Worm (Caenorhabditis elegans) whole organism, L4 larva: ENCODE measurements around the gene swt-1.

Experiments used
- D1046.2 ChIP-seq: fragments of 200-800 bp; sonication (Bioruptor generic); IDR thresholded peaks from 2 replicates; pipeline ENCODE4 v1.3.6; 2022; ENCODE audit warnings: missing genetic modification characterization, missing compliant biosample characterization
- F26F4.8 ChIP-seq: fragments of 200-800 bp; sonication (Bioruptor generic); conservative IDR thresholded peaks from 2 replicates; pipeline ENCODE4 v1.3.6; 2022; ENCODE audit warnings: missing genetic modification characterization, missing compliant biosample characterization
- T26A8.4 ChIP-seq: fragments of 200-800 bp; sonication (Bioruptor generic); IDR thresholded peaks from 2 replicates; pipeline ENCODE4 v1.3.6; 2022; ENCODE audit warnings: missing genetic modification characterization, missing compliant biosample characterization
- Y48G9A.11 ChIP-seq: fragments of 200-800 bp; sonication (Bioruptor generic); IDR thresholded peaks from 2 replicates; pipeline ENCODE4 v1.3.6; 2022; ENCODE audit warnings: missing genetic modification reagents, missing genetic modification characterization, missing compliant biosample characterization
- Y5F2A.4 ChIP-seq: fragments of 200-800 bp; sonication (Bioruptor generic); optimal IDR thresholded peaks from 2 replicates; lab custom pipeline; 2018; ENCODE audit warnings: mild to moderate bottlenecking, missing genetic modification characterization, missing compliant biosample characterization
- aha-1 ChIP-seq: fragments of 150-350 bp; peaks from one replicate; lab custom pipeline; 2014; ENCODE audit warnings: missing biosample characterization, missing genetic modification characterization
- ama-1 ChIP-seq: fragments of 150-350 bp; optimal IDR thresholded peaks from 2 replicates; lab custom pipeline; 2014; ENCODE audit warnings: inconsistent platforms, mixed read lengths
- arid-1 ChIP-seq: fragments of 200-800 bp; sonication (Bioruptor generic); conservative IDR thresholded peaks from 2 replicates; pipeline ENCODE4 v1.3.6; 2022; ENCODE audit warnings: missing genetic modification reagents, missing genetic modification characterization, missing compliant biosample characterization
- ceh-20 ChIP-seq: fragments of 200-800 bp; sonication (Bioruptor generic); IDR thresholded peaks from 2 replicates; pipeline ENCODE4 v1.3.6; 2022; ENCODE audit warnings: missing genetic modification reagents, missing genetic modification characterization, missing compliant biosample characterization
- ceh-44 ChIP-seq: fragments of 200-800 bp; sonication (Bioruptor generic); IDR thresholded peaks from 2 replicates; pipeline ENCODE4 v1.3.6; 2022; ENCODE audit warnings: missing genetic modification reagents, missing genetic modification characterization, missing compliant biosample characterization
- ceh-62 ChIP-seq: sonication (generic microtip); optimal IDR thresholded peaks from 2 replicates; lab custom pipeline; 2017; ENCODE audit warnings: missing biosample characterization, missing genetic modification characterization
- ceh-82 ChIP-seq: sonication (generic microtip); optimal IDR thresholded peaks from 2 replicates; lab custom pipeline; 2017; ENCODE audit warnings: missing biosample characterization, missing genetic modification characterization
- ctbp-1 ChIP-seq: fragments of 200-800 bp; sonication (Bioruptor generic); IDR thresholded peaks from 2 replicates; pipeline ENCODE4 v1.3.6; 2022; ENCODE audit warnings: missing genetic modification reagents, missing genetic modification characterization, missing compliant biosample characterization
- daf-16 ChIP-seq, 3 experiments: sonication (generic microtip); optimal IDR thresholded peaks; 2 replicates each; lab custom pipeline; 2016 to 2017; ENCODE audit warnings: missing genetic modification characterization in 3 of 3, missing genetic modification reagents in 3 of 3, mild to moderate bottlenecking in 2 of 3, missing compliant biosample characterization in 2 of 3, missing biosample characterization in 1 of 3, moderate library complexity in 1 of 3
- daf-8 ChIP-seq: fragments of 200-800 bp; sonication (Bioruptor generic); IDR thresholded peaks from 2 replicates; pipeline ENCODE4 v1.3.6; 2022; ENCODE audit warnings: missing genetic modification characterization, missing compliant biosample characterization
- dmd-8 ChIP-seq: fragments of 200-800 bp; sonication (Bioruptor generic); IDR thresholded peaks from 2 replicates; pipeline ENCODE4 v1.3.6; 2022; ENCODE audit warnings: missing genetic modification characterization, missing compliant biosample characterization
- duxl-1 ChIP-seq: sonication (generic microtip); optimal IDR thresholded peaks from 2 replicates; lab custom pipeline; 2016; ENCODE audit warnings: mild to moderate bottlenecking, missing genetic modification characterization, moderate library complexity, missing compliant biosample characterization; ENCODE audit not compliant: poor library complexity
- egl-43 ChIP-seq: fragments of 200-800 bp; sonication (Bioruptor generic); IDR thresholded peaks from 2 replicates; pipeline ENCODE4 v1.3.6; 2022; ENCODE audit warnings: missing genetic modification reagents, missing genetic modification characterization, missing compliant biosample characterization
- hlh-11 ChIP-seq: fragments of 200-800 bp; sonication (Bioruptor generic); optimal IDR thresholded peaks from 2 replicates; lab custom pipeline; 2018; ENCODE audit warnings: mild to moderate bottlenecking, missing genetic modification characterization, missing compliant biosample characterization
- jun-1 ChIP-seq: fragments of 150-350 bp; optimal IDR thresholded peaks from 2 replicates; lab custom pipeline; 2014; ENCODE audit warnings: missing biosample characterization, missing genetic modification reagents, missing genetic modification characterization
- lin-13 ChIP-seq: fragments of 150-350 bp; optimal IDR thresholded peaks from 2 replicates; lab custom pipeline; 2014; ENCODE audit warnings: missing biosample characterization, missing genetic modification reagents, missing genetic modification characterization
- lin-15B ChIP-seq: fragments of 150-350 bp; sonication (generic microtip); optimal IDR thresholded peaks from 3 replicates; lab custom pipeline; 2014; ENCODE audit warnings: missing biosample characterization, missing genetic modification characterization
- lin-39 ChIP-seq: fragments of 150-350 bp; optimal IDR thresholded peaks from 2 replicates; lab custom pipeline; 2014; ENCODE audit warnings: missing biosample characterization, missing genetic modification reagents, missing genetic modification characterization
- lsy-2 ChIP-seq, 2 experiments: fragments of 150-350 bp in 1 of 2; sonication (generic microtip) in 1 of 2; optimal IDR thresholded peaks; 2 replicates each; lab custom pipeline; 2014 to 2017; ENCODE audit warnings: missing biosample characterization in 2 of 2, missing genetic modification characterization in 2 of 2
- mdl-1 ChIP-seq, 2 experiments: fragments of 150-350 bp in 1 of 2; sonication (generic microtip) in 1 of 2; optimal IDR thresholded peaks; 2 replicates each; lab custom pipeline; 2014 to 2017; ENCODE audit warnings: missing biosample characterization in 2 of 2, missing genetic modification characterization in 2 of 2
- mes-2 ChIP-seq: sonication (generic microtip); optimal IDR thresholded peaks from 2 replicates; lab custom pipeline; 2016; ENCODE audit warnings: missing genotype, mild to moderate bottlenecking, missing genetic modification characterization, missing compliant biosample characterization; ENCODE audit not compliant: poor library complexity, severe bottlenecking
- mxl-2 ChIP-seq: fragments of 200-800 bp; sonication (Bioruptor generic); conservative IDR thresholded peaks from 2 replicates; pipeline ENCODE4 v1.3.6; 2022; ENCODE audit warnings: missing genetic modification reagents, missing genetic modification characterization, missing compliant biosample characterization
- nhr-10 ChIP-seq: fragments of 150-350 bp; optimal IDR thresholded peaks from 2 replicates; lab custom pipeline; 2014; ENCODE audit warnings: missing biosample characterization, missing genetic modification characterization
- nhr-102 ChIP-seq: sonication (generic microtip); optimal IDR thresholded peaks from 2 replicates; lab custom pipeline; 2016; ENCODE audit warnings: mild to moderate bottlenecking, missing genetic modification characterization, moderate library complexity, missing compliant biosample characterization
- nhr-111 ChIP-seq: fragments of 200-800 bp; sonication (Bioruptor generic); optimal IDR thresholded peaks from 2 replicates; lab custom pipeline; 2018; ENCODE audit warnings: mild to moderate bottlenecking, missing genetic modification characterization, missing compliant biosample characterization
- nhr-25 ChIP-seq: sonication (generic microtip); optimal IDR thresholded peaks from 2 replicates; lab custom pipeline; 2017; ENCODE audit warnings: missing genetic modification characterization, mild to moderate bottlenecking, missing compliant biosample characterization, antibody characterized with exemption, moderate library complexity, borderline replicate concordance; ENCODE audit not compliant: insufficient read depth
- nhr-42 ChIP-seq: fragments of 200-800 bp; sonication (Bioruptor generic); IDR thresholded peaks from 2 replicates; pipeline ENCODE4 v1.3.6; 2022; ENCODE audit warnings: missing genetic modification characterization, missing compliant biosample characterization
- nhr-6 ChIP-seq: fragments of 150-350 bp; optimal IDR thresholded peaks from 2 replicates; lab custom pipeline; 2014; ENCODE audit warnings: missing biosample characterization, missing genetic modification characterization
- pha-4 ChIP-seq, 2 experiments: fragments of 150-350 bp in 1 of 2; fragments of 200-800 bp in 1 of 2; sonication (Bioruptor generic) in 1 of 2; IDR thresholded peaks in 1 of 2; optimal IDR thresholded peaks in 1 of 2; 2 replicates each; pipeline versions ENCODE4 v1.3.6 to Lab custom; 2014 to 2022; ENCODE audit warnings: missing genetic modification characterization in 2 of 2, missing genetic modification reagents in 2 of 2, missing biosample characterization in 1 of 2, missing compliant biosample characterization in 1 of 2
- set-16 ChIP-seq: fragments of 200-800 bp; sonication (Bioruptor generic); IDR thresholded peaks from 2 replicates; pipeline ENCODE4 v1.3.6; 2022; ENCODE audit warnings: missing genetic modification reagents, missing genetic modification characterization, missing compliant biosample characterization
- snpc-4 ChIP-seq: fragments of 150-350 bp; optimal IDR thresholded peaks from 2 replicates; lab custom pipeline; 2014; ENCODE audit warnings: missing biosample characterization, missing genetic modification characterization
- spr-3 ChIP-seq: fragments of 200-800 bp; sonication (Bioruptor generic); optimal IDR thresholded peaks from 2 replicates; lab custom pipeline; 2018; ENCODE audit warnings: mild to moderate bottlenecking, missing genetic modification characterization, missing compliant biosample characterization
- unc-39 ChIP-seq: sonication (generic microtip); optimal IDR thresholded peaks from 2 replicates; lab custom pipeline; 2017; ENCODE audit warnings: missing biosample characterization, missing genetic modification characterization
- zag-1 ChIP-seq: fragments of 150-350 bp; optimal IDR thresholded peaks from 2 replicates; lab custom pipeline; 2014; ENCODE audit warnings: missing biosample characterization, missing genetic modification characterization
- zfp-2 ChIP-seq: sonication (generic microtip); optimal IDR thresholded peaks from 2 replicates; lab custom pipeline; 2016; ENCODE audit warnings: mild to moderate bottlenecking, missing genetic modification characterization, missing compliant biosample characterization
- ztf-11 ChIP-seq: fragments of 150-350 bp; optimal IDR thresholded peaks from 2 replicates; lab custom pipeline; 2014; ENCODE audit warnings: missing biosample characterization, missing genetic modification characterization

The swt-1 gene

DNA sequence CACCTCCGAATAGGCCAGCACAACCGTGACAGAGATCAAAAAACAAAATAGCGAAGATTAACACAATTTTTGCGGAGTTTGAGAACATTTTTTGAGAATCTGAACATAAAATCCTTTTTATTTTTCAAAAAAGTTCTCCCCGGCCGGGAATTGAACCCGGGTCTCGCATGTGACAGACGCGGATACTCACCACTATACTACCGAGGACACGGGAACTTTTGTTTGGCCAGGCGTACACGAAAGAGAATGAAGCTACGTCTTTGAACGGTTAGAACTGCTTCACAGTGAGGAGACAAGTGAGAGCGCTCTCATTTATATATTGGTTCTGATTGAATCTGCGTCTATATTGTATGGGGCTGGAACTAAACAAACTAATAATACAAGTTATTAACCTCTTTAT, 15.2 kb downstream of the swt-1 start, which contains the start of gene grl-26 (continued):
- peak; percentile 77 for TF ChIP-seq duxl-1 (tag; lab: Kevin White, UChicago)
- no peak for TF ChIP-seq ztf-11
- no peak for TF ChIP-seq daf-8 (GFP tag; lab: Robert Waterston, UW)
- TF ChIP-seq hlh-11 (tag; lab: Kevin White, UChicago), result peak; percentile 62
- TF ChIP-seq lin-39 (tag; lab: Kevin White, UChicago), result no peak
- no peak for TF ChIP-seq ceh-62 (tag; lab: Kevin White, UChicago)
- TF ChIP-seq, all 104 proteins: peak for 59

ce11 chrIV:324759-325158, 17.5 kb downstream of the swt-1 start, which contains the start of gene drl-1:
Gene drl-1 (plus strand): TSS chrIV:325059.
- no peak for TF ChIP-seq mxl-2

DNA sequence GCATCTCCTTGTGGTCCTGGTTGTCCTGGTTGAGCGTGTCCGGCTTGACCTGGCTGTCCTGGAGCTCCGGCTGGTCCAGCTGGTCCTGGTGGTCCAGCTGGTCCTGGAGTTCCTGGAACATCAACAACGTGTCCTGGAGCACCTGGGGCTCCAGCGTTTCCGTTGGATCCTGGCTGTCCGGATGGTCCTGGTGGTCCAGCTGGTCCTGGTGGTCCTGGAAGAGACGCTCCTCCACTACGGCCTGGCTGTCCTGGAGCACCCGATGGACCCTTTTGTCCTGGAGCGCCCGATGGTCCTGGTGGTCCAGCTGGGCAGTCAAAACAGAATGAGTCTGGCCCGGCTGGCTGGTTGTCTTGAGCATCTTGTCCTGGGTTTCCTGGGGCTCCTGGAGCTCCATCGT, 18.3 kb downstream of the swt-1 start:
- TF ChIP-seq egl-43, result 0 out of 2 replicates have a peak, but pooled peaks have one; percentile 38
- no peak for TF ChIP-seq zag-1 (tag; lab: Kevin White, UChicago)
- no peak for TF ChIP-seq nhr-102 (tag; lab: Kevin White, UChicago)
- TF ChIP-seq ceh-82 (tag; lab: Kevin White, UChicago), result no peak
- TF ChIP-seq dmd-8, result no peak
- no peak for TF ChIP-seq daf-16 (GFP tag; optimal IDR thresholded peaks at IDR 0.05; lab: Kevin White, UChicago)
- no peak for TF ChIP-seq daf-16 (tag; optimal IDR thresholded peaks at IDR 0.05; lab: Kevin White, UChicago)
- no peak for TF ChIP-seq lin-15B (tag; lab: Kevin White, UChicago)
- no peak for TF ChIP-seq unc-39
- no peak for TF ChIP-seq T26A8.4 (GFP tag; lab: Robert Waterston, UW)
- TF ChIP-seq ceh-62 (tag; lab: Kevin White, UChicago), result no peak
- TF ChIP-seq ama-1, result no peak
- no peak for TF ChIP-seq nhr-42 (GFP tag; lab: Robert Waterston, UW)
- no peak for TF ChIP-seq ceh-20 (GFP tag; lab: Robert Waterston, UW)
- TF ChIP-seq set-16 (GFP tag; lab: Robert Waterston, UW), result peak; percentile 97
- TF ChIP-seq D1046.2, result no peak
- TF ChIP-seq mes-2 (tag; lab: Kevin White, UChicago), result no peak
- TF ChIP-seq Y5F2A.4 (GFP tag; lab: Kevin White, UChicago), result peak; percentile 26
- TF ChIP-seq Y48G9A.11 (GFP tag; lab: Robert Waterston, UW), result 0 out of 2 replicates have a peak, but pooled peaks have one; percentile 32
- TF ChIP-seq nhr-25 (tag; lab: Kevin White, UChicago), result no peak

- TF ChIP-seq nhr-111 (GFP tag; lab: Kevin White, UChicago) (no peak), snpc-4 (tag; lab: Kevin White, UChicago) (no peak), unc-39 (no peak), jun-1 (tag; lab: Kevin White, UChicago) (no peak), spr-3 (GFP tag; lab: Kevin White, UChicago) (no peak), aha-1 (tag; lab: Kevin White, UChicago) (no peak), mdl-1 (tag; optimal IDR thresholded peaks at IDR 0.05; lab: Kevin White, UChicago) (no peak), pha-4 (GFP tag; IDR thresholded peaks at IDR 0.05; lab: Robert Waterston, UW) (no peak), pha-4 (tag; optimal IDR thresholded peaks at IDR 0.05; lab: Kevin White, UChicago) (no peak), nhr-6 (tag; lab: Kevin White, UChicago) (no peak), lsy-2 (tag; optimal IDR thresholded peaks at IDR 0.05; lab: Kevin White, UChicago) (no peak), ctbp-1 (no peak), mes-2 (tag; lab: Kevin White, UChicago) (no peak), zfp-2 (tag; lab: Kevin White, UChicago) (no peak), arid-1 (no peak), nhr-10 (tag; lab: Kevin White, UChicago) (no peak), T26A8.4 (GFP tag; lab: Robert Waterston, UW) (no peak), F26F4.8 (GFP tag; lab: Robert Waterston, UW) (no peak), ceh-44 (GFP tag; lab: Robert Waterston, UW) (no peak), lin-13 (no peak), egl-43 (no peak)
These were observed 19.3 kb downstream of the swt-1 start, which contains the start of gene col-101 for ce11 chrIV:326564-327070. Gene col-101 (minus strand): TSS chrIV:327020.
